Worm (Caenorhabditis elegans) whole organism, dauer: ENCODE results near the gene srg-20.
"Not testable (repeated sequence)": the region's sequence is repeated elsewhere in the genome, so short reads cannot be mapped to it uniquely, and the experiment has no call there.

Experiments
- unc-62 ChIP-seq: sonication (generic microtip); optimal IDR thresholded peaks from 2 replicates; lab custom pipeline; 2017; ENCODE audit warnings: missing biosample characterization, missing genetic modification reagents, missing genetic modification characterization

Gene srg-20

DNA sequence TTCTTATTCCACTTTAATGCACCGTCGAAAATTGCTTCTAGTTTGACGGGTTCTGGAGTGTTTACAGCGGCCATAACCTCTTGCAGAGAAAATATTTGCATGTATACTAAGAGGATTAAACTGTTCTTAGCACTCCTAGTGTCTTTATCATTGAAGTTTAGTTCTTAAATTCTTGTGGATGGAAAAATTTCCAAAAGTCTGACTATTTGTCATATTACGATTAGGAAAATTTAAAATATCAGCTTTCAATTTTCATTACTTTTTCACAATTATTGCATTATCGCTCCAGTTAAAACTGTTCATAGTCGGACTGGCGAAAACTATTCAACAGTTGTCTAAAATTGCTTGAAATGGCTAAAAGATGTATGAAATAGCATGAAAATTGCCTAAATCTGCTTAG is 24.4 kb downstream of the srg-20 start, which contains the start of gene ZC204.13:
TSS of gene ZC204.13 (minus strand) at position 101 of the 400 bp plus-strand sequence.
- TF ChIP-seq unc-62 (GFP tag; lab: Kevin White, UChicago), result not testable (repeated sequence)

DNA sequence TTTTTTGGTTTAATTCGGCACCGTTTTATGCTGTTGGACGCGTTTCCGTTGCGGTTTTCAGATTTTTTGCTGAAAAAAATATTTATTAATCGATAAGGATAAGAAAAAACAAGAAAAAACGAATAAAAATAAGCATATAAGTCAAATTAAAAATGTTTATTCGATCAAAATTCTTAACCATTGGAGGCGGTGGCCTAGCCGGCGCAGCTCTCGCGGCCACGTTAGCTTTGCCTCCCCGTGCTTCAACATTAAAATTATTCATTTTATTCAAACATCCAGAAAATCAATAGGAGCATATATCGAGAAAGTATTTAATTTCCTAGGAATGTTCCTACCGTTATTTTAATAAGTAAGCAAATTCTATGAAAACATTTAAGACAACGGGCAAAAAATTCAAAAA is 26.4 kb downstream of the srg-20 start, which contains the start of gene ZC204.14:
TSS of gene ZC204.14 (minus strand) at position 69 of the 400 bp plus-strand sequence.
- no peak for TF ChIP-seq unc-62 (GFP tag; lab: Kevin White, UChicago)

DNA sequence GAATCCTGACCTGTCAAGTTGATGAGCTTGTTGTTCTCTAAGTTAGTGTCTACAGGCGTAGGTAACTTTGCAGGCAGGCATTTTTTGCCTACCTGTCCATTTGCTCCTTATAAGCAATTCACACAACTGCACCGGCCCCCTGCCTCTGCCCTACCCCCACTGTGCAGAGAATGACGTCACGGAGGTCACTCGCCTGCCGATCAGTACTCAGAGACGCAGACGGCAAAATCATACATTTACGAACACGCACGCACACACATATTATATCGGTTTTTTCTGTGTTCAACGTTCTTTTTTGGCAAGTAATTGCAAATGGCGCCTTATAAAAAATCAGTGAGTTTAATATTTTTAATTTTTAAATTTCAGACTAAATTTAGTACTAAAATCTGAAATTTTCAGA is 27.0 kb downstream of the srg-20 start, which contains the start of gene duxl-1:
TSS of gene duxl-1 (plus strand) at position 184 of the 400 bp plus-strand sequence.
- no peak for TF ChIP-seq unc-62 (GFP tag; lab: Kevin White, UChicago)

DNA sequence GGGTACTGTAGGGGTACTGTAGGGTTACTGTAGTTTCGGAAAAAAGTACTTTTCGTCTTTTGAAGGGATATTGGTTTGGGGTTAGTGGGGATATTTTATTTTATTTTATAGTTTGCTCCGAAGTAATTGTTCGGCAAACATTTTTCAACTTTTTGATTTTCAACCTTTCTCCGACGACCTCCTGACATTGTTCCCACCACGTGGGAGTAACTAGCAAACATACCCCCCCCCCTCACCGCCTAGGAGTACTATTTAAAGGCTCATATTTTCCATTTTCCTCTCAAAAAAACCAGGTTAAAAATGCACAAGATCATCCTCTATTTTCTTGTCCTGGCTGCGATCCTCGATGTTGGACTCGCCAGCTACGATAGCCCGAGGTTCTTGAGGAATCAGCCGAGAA is 29.5 kb downstream of the srg-20 start, which contains the start of gene srlf-29:
TSS of gene srlf-29 (plus strand) at position 301 of the 400 bp plus-strand sequence.
- no peak for TF ChIP-seq unc-62 (GFP tag; lab: Kevin White, UChicago)

DNA sequence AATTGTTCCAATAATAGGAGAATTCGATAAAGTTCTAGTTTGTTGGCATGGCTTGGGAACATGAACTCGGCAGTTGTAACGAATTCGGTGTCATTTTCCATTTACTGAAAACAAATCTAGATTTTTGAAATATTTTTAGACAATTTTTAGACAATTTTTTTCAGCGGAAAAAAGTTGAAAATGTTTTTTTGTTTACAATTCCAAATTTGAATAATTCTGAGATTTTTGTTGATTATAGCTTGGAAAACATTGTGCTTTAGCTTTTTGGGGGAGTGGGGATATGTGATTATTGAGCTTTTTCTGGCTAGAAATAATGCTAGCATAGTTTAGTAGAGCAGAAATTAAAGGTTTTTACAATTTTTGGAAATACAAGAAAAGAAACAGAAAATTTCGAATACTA is 32.4 kb downstream of the srg-20 start, which contains the start of gene srw-97:
TSS of gene srw-97 (minus strand) at position 101 of the 400 bp plus-strand sequence.
- TF ChIP-seq unc-62 (GFP tag; lab: Kevin White, UChicago), result no peak

DNA sequence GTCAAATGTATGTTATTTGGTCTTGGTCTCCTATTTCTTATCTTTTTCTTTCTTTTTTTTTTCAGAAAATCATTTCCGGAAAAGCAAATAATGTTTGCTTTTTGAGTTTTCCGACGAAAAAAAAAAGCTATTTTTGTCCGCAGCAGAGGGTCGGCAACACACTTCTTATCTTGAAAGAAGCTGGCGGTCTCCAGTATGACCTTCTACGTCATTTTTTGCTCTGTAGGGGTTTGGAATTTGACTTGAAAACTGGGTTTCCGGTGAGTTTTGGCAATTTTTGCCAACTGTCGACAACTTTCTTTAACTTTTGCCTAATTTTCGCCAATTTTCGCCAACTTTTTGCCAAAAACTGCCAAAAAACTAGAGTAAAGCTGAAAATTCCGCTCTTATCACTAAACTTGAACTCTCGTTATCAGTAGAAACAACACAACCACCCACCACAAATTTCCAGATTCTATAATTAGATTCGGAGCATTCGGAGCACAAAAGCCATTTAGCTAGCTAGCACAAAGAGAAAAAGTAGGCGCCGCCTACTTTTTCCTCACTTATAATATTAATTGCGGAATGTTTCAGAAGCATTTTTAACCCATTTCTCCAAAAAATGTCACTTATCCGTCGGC is 33.9 kb downstream of the srg-20 start, which contains the start of gene nhx-6:
TSS of gene nhx-6 (plus strand) at position 570 of the 620 bp plus-strand sequence.
- TF ChIP-seq unc-62 (GFP tag; lab: Kevin White, UChicago), result no peak

DNA sequence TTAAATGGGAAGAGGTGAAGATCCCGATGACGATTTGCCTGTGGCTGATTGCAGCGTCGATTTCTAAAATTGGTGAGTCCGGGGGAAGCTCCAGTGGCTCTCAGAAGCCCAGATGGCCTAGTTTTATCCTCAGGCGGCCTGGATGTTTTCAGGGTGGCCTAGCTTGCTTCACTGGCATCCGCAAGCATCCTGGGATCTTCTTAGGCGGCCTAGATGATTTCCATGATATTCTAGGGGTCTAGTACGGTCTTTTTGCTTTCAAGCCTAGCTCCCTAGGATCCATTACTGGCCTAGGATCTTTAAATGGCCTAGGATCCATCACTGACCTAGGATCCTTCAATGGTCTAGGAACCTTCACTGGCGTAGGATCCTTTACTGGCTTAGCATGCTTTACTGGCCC is 34.5 kb downstream of the srg-20 start:
- TF ChIP-seq unc-62 (GFP tag; lab: Kevin White, UChicago), result no peak

DNA sequence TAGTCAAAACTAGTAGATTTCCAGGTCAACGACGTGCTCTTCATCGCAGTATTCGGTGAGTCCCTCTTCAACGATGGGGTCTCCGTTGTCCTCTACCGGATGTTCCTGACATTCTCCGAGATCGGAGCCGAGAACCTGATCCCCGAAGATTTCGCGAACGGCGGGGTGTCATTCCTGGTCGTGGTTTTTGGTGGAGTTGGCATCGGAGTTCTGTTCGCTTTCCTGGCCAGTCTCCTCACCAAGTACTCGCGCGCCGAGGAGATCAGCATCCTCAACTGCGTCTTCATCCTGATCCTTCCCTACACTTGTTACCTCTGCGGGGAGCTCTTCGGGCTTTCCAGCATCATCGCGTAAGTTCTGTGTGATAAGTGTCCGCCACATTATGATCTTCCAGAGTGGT is 36.2 kb downstream of the srg-20 start:
- TF ChIP-seq unc-62 (GFP tag; lab: Kevin White, UChicago), result no peak

DNA sequence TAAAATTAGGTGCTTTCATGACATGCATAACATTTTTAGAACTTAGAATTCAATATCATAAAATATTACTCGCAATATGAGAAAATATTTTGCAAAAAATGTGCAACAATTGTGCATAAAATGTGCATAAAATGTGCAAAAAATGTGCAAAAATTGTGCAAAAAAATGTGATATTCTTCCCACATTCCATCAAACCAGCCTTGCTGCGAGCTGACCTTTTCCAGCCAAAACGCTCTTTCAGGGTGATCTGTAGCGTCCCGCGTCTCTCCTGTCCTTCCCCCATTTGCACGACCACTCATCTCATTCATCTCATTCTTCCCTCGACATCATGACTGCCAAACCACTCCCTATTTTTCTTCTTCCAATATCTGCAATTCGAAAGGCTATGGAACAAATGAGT is 39.6 kb downstream of the srg-20 start, which contains the start of gene fbxb-17:
TSS of gene fbxb-17 (plus strand) at position 301 of the 400 bp plus-strand sequence.
- no peak for TF ChIP-seq unc-62 (GFP tag; lab: Kevin White, UChicago)

DNA sequence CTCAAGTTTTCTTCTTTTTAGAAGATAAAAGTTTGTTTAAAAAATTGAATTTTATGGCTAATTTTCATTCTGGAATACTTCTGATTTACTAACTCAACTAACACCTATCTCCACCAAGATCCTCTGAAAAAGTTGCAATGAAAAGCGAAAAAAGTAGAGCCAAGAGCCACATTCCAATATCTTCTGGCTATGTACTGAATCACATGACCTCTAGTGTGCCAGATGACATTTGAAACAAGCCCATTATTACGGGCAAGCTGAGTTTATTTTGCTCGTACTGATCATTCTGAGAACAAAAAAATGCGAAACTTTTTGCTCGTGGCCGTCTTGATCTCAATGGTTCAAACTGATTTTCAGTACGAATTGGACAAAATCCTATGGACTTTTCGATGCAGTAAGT is 42.6 kb downstream of the srg-20 start, which contains the start of gene irld-36:
TSS of gene irld-36 (plus strand) at position 301 of the 400 bp plus-strand sequence.
- TF ChIP-seq unc-62 (GFP tag; lab: Kevin White, UChicago), result no peak

DNA sequence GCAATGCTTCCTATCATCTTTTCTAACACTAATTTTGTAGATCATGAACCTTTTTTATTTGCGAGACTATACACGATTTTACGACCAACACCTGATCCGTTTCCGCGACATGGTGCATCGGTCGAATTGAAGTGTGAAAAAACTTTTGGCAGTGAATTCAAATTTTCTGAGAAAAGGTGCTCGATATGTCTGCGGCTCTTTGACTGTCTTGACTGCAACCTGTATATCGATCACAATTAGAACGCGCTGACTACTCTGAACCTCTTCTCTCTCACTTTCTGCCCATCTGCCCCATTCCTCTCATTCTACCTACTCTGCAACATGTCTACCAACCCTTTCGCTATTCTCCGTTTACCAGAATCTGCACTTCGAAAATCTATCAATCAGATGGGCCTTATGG is 45.7 kb downstream of the srg-20 start, which contains the start of gene fbxb-26:
TSS of gene fbxb-26 (plus strand) at position 301 of the 400 bp plus-strand sequence.
- TF ChIP-seq unc-62 (GFP tag; lab: Kevin White, UChicago), result no peak

DNA sequence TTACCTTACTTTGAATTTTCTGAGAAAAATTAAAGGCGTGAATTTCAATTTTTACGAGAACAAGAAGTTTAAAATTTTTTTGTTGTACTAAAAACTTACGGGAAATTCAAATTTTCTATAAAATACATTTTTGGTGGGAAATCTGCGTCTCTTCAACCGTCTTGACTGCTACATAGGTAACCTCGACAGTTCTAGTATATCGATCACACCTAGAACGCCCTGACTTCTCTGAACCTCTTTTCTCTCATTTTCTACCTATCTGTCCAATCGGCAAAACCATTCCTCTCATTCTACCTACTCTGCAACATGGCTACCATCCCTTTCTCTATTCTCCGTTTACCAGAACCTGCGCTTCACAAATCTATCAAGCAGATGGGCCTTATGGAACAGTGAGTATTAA is 47.2 kb downstream of the srg-20 start, which contains the start of gene fbxb-25:
TSS of gene fbxb-25 (plus strand) at position 301 of the 400 bp plus-strand sequence.
- TF ChIP-seq unc-62 (GFP tag; lab: Kevin White, UChicago), result no peak
